Fruit fly (Drosophila melanogaster) whole organism, embryonic: ENCODE results near the gene dao.

ENCODE experiments used
- Bteb2 ChIP-seq: fragments of 200-800 bp; sonication (Bioruptor generic); optimal IDR thresholded peaks from 2 replicates; lab custom pipeline; 2016; ENCODE audit warnings: missing biosample characterization, missing genetic modification characterization
- C15 ChIP-seq: fragments of 200-800 bp; sonication (Bioruptor generic); IDR thresholded peaks from 3 replicates; pipeline ENCODE4 v1.3.6; 2022; ENCODE audit warnings: missing biosample characterization, missing genetic modification characterization
- CG10267 ChIP-seq: fragments of 200-800 bp; sonication (Bioruptor generic); optimal IDR thresholded peaks from 2 replicates; lab custom pipeline; 2018; ENCODE audit warnings: missing biosample characterization, mild to moderate bottlenecking, missing genetic modification characterization, moderate library complexity
- CG12744 ChIP-seq: fragments of 200-800 bp; sonication (Bioruptor generic); optimal IDR thresholded peaks from 2 replicates; lab custom pipeline; 2016; ENCODE audit warnings: missing biosample characterization, missing genetic modification characterization
- CG13424 ChIP-seq: fragments of 200-800 bp; sonication (Bioruptor generic); optimal IDR thresholded peaks from 2 replicates; lab custom pipeline; 2019; ENCODE audit warnings: missing biosample characterization, mild to moderate bottlenecking, missing genetic modification characterization, moderate library complexity
- CG16813 ChIP-seq: fragments of 200-800 bp; sonication (Bioruptor generic); IDR thresholded peaks from 3 replicates; pipeline ENCODE4 v1.3.6; 2022; ENCODE audit warnings: missing biosample characterization, missing genetic modification characterization; ENCODE audit not compliant: partially characterized antibody
- CG17328 ChIP-seq: fragments of 200-800 bp; sonication (Bioruptor generic); IDR thresholded peaks from 2 replicates; pipeline ENCODE4 v1.3.6; 2022; ENCODE audit warnings: missing biosample characterization, missing genetic modification characterization
- CG17385 ChIP-seq: fragments of 200-800 bp; sonication (Bioruptor generic); optimal IDR thresholded peaks from 3 replicates; lab custom pipeline; 2018; ENCODE audit warnings: missing biosample characterization, mild to moderate bottlenecking, missing genetic modification characterization
- CG17829 ChIP-seq: fragments of 200-800 bp; optimal IDR thresholded peaks from 2 replicates; lab custom pipeline; 2019; ENCODE audit warnings: missing biosample characterization, mild to moderate bottlenecking, missing genetic modification characterization, moderate library complexity
- CG17912 ChIP-seq: fragments of 200-800 bp; sonication (Bioruptor generic); optimal IDR thresholded peaks from 2 replicates; lab custom pipeline; 2018; ENCODE audit warnings: missing biosample characterization, mild to moderate bottlenecking, missing genetic modification characterization
- CG31224 ChIP-seq: fragments of 200-800 bp; sonication (Bioruptor generic); IDR thresholded peaks from 2 replicates; pipeline ENCODE4 v1.3.6; 2022; ENCODE audit warnings: missing biosample characterization, missing genetic modification characterization
- CG34376 ChIP-seq: fragments of 200-800 bp; sonication (Bioruptor generic); optimal IDR thresholded peaks from 2 replicates; lab custom pipeline; 2018; ENCODE audit warnings: missing biosample characterization, mild to moderate bottlenecking, missing genetic modification characterization
- CG34422 ChIP-seq: fragments of 200-800 bp; sonication (Bioruptor generic); IDR thresholded peaks from 3 replicates; pipeline ENCODE4 v1.3.6; 2022; ENCODE audit warnings: missing biosample characterization, missing genetic modification characterization
- CG4617 ChIP-seq: fragments of 200-800 bp; sonication (Bioruptor generic); optimal IDR thresholded peaks from 3 replicates; lab custom pipeline; 2016; ENCODE audit warnings: missing biosample characterization, missing genetic modification characterization, borderline replicate concordance
- CG6175 ChIP-seq: fragments of 200-800 bp; sonication (Bioruptor generic); IDR thresholded peaks from 3 replicates; pipeline ENCODE4 v1.3.6; 2022; ENCODE audit warnings: missing biosample characterization, missing genetic modification characterization
- CG8388 ChIP-seq: fragments of 200-800 bp; sonication (Bioruptor generic); optimal IDR thresholded peaks from 2 replicates; lab custom pipeline; 2019; ENCODE audit warnings: missing biosample characterization, mild to moderate bottlenecking, missing genetic modification characterization, moderate library complexity
- Camta ChIP-seq: fragments of 200-800 bp; sonication (Bioruptor generic); optimal IDR thresholded peaks from 2 replicates; lab custom pipeline; 2016; ENCODE audit warnings: missing biosample characterization, missing genetic modification characterization
- Deaf1 ChIP-seq: fragments of 200-800 bp; optimal IDR thresholded peaks from 3 replicates; lab custom pipeline; 2019; ENCODE audit warnings: missing biosample characterization, mild to moderate bottlenecking, missing genetic modification characterization, moderate library complexity
- Fer3 ChIP-seq: fragments of 200-800 bp; sonication (Bioruptor generic); optimal IDR thresholded peaks from 2 replicates; lab custom pipeline; 2018; ENCODE audit warnings: missing biosample characterization, mild to moderate bottlenecking, missing genetic modification characterization, moderate library complexity
- GATAe ChIP-seq: fragments of 200-800 bp; sonication (Bioruptor generic); conservative IDR thresholded peaks from 2 replicates; pipeline ENCODE4 v1.3.6; 2022; ENCODE audit warnings: missing biosample characterization, missing genetic modification characterization
- Gsc ChIP-seq: fragments of 200-800 bp; sonication (Bioruptor generic); IDR thresholded peaks from 2 replicates; pipeline ENCODE4 v1.3.6; 2022; ENCODE audit warnings: missing biosample characterization, missing genetic modification characterization
- HLH4C ChIP-seq: fragments of 200-800 bp; sonication (Bioruptor generic); IDR thresholded peaks from 3 replicates; pipeline ENCODE4 v1.3.6; 2022; ENCODE audit warnings: missing biosample characterization, missing genetic modification characterization; ENCODE audit not compliant: partially characterized antibody
- Myb ChIP-seq: fragments of 200-800 bp; sonication (Bioruptor generic); optimal IDR thresholded peaks from 2 replicates; lab custom pipeline; 2016; ENCODE audit warnings: missing biosample characterization, missing genetic modification characterization
- Sry-β ChIP-seq: fragments of 200-800 bp; sonication (Bioruptor generic); optimal IDR thresholded peaks from 2 replicates; lab custom pipeline; 2018; ENCODE audit warnings: missing biosample characterization, mild to moderate bottlenecking, missing genetic modification characterization, moderate library complexity
- Vsx1 ChIP-seq: fragments of 200-800 bp; sonication (Bioruptor generic); optimal IDR thresholded peaks from 2 replicates; lab custom pipeline; 2017; ENCODE audit warnings: missing biosample characterization, mild to moderate bottlenecking, missing genetic modification characterization, missing genetic modification reagents
- bsh ChIP-seq, 2 experiments: fragments of 200-800 bp; sonication (Bioruptor generic); optimal IDR thresholded peaks; 2 replicates each; lab custom pipeline; 2017 to 2018; ENCODE audit warnings: mild to moderate bottlenecking in 2 of 2, missing biosample characterization in 2 of 2, missing genetic modification characterization in 2 of 2, moderate library complexity in 1 of 2
- btn ChIP-seq: fragments of 200-800 bp; sonication (Bioruptor generic); optimal IDR thresholded peaks from 2 replicates; lab custom pipeline; 2016; ENCODE audit warnings: missing biosample characterization, missing genetic modification characterization
- cg ChIP-seq: fragments of 200-800 bp; sonication (Bioruptor generic); optimal IDR thresholded peaks from 3 replicates; lab custom pipeline; 2019; ENCODE audit warnings: missing biosample characterization, mild to moderate bottlenecking, missing genetic modification characterization, moderate library complexity
- ci ChIP-seq: fragments of 200-800 bp; sonication (Bioruptor generic); IDR thresholded peaks from 3 replicates; pipeline ENCODE4 v1.3.6; 2022; ENCODE audit warnings: missing biosample characterization, missing genetic modification characterization
- da ChIP-seq: fragments of 200-800 bp; sonication (Bioruptor generic); optimal IDR thresholded peaks from 2 replicates; lab custom pipeline; 2016; ENCODE audit warnings: missing biosample characterization, missing genetic modification characterization
- en ChIP-seq: fragments of 200-800 bp; sonication (Bioruptor generic); optimal IDR thresholded peaks from 2 replicates; lab custom pipeline; 2016; ENCODE audit warnings: missing biosample characterization, missing genetic modification characterization
- exex ChIP-seq: fragments of 200-800 bp; sonication (Bioruptor generic); optimal IDR thresholded peaks from 4 replicates; lab custom pipeline; 2018; ENCODE audit warnings: missing biosample characterization, mild to moderate bottlenecking, missing genetic modification characterization, moderate library complexity
- fru ChIP-seq: fragments of >200 bp; optimal IDR thresholded peaks from 2 replicates; lab custom pipeline; 2017
- her ChIP-seq: fragments of 200-800 bp; sonication (Bioruptor generic); optimal IDR thresholded peaks from 2 replicates; lab custom pipeline; 2016; ENCODE audit warnings: missing biosample characterization, missing genetic modification characterization
- kni ChIP-seq: fragments of 200-800 bp; sonication (Bioruptor generic); optimal IDR thresholded peaks from 3 replicates; lab custom pipeline; 2017; ENCODE audit warnings: mild to moderate bottlenecking, missing biosample characterization, missing genetic modification reagents, missing genetic modification characterization
- otp ChIP-seq: fragments of 200-800 bp; sonication (Bioruptor generic); IDR thresholded peaks from 3 replicates; pipeline ENCODE4, ENCODE4 v1.3.6; 2022; ENCODE audit warnings: missing biosample characterization, missing genetic modification characterization
- pan ChIP-seq, 4 experiments: fragments of >200 bp in 3 of 4; fragments of 200-800 bp in 1 of 4; sonication (Bioruptor generic) in 1 of 4; optimal IDR thresholded peaks in 3 of 4; IDR thresholded peaks in 1 of 4; 2 replicates each; pipeline versions ENCODE4 v1.3.6 to Lab custom; 2017 to 2022; ENCODE audit warnings: missing biosample characterization in 2 of 4, missing genetic modification characterization in 2 of 4, mixed read lengths in 1 of 4
- pb ChIP-seq: fragments of 200-800 bp; sonication (Bioruptor generic); optimal IDR thresholded peaks from 3 replicates; lab custom pipeline; 2016; ENCODE audit warnings: missing biosample characterization, missing genetic modification characterization
- phol ChIP-seq: fragments of 200-800 bp; sonication (Bioruptor generic); optimal IDR thresholded peaks from 3 replicates; lab custom pipeline; 2018; ENCODE audit warnings: missing biosample characterization, mild to moderate bottlenecking, missing genetic modification characterization, moderate library complexity
- ro ChIP-seq: fragments of 200-800 bp; sonication (Bioruptor generic); IDR thresholded peaks from 2 replicates; pipeline ENCODE4 v1.3.6; 2022; ENCODE audit warnings: missing biosample characterization, missing genetic modification characterization
- schlank ChIP-seq: fragments of 200-800 bp; sonication (Bioruptor generic); optimal IDR thresholded peaks from 2 replicates; lab custom pipeline; 2018; ENCODE audit warnings: missing biosample characterization, mild to moderate bottlenecking, missing genetic modification characterization
- scrt ChIP-seq: fragments of 200-800 bp; sonication (Bioruptor generic); optimal IDR thresholded peaks from 2 replicates; lab custom pipeline; 2018; ENCODE audit warnings: missing biosample characterization, mild to moderate bottlenecking, missing genetic modification characterization, moderate library complexity
- sima ChIP-seq: fragments of 200-800 bp; sonication (Bioruptor generic); optimal IDR thresholded peaks from 2 replicates; lab custom pipeline; 2016; ENCODE audit warnings: missing biosample characterization, missing genetic modification characterization
- sqz ChIP-seq: fragments of 200-800 bp; sonication (Bioruptor generic); optimal IDR thresholded peaks from 3 replicates; lab custom pipeline; 2018; ENCODE audit warnings: missing biosample characterization, mild to moderate bottlenecking, missing genetic modification characterization
- tio ChIP-seq: fragments of 200-800 bp; sonication (Bioruptor generic); optimal IDR thresholded peaks from 2 replicates; lab custom pipeline; 2017; ENCODE audit warnings: missing biosample characterization, missing genetic modification characterization, inconsistent platforms
- trem ChIP-seq: fragments of 200-800 bp; optimal IDR thresholded peaks from 3 replicates; lab custom pipeline; 2019; ENCODE audit warnings: missing biosample characterization, mild to moderate bottlenecking, missing genetic modification characterization, moderate library complexity
- usp ChIP-seq: fragments of >200 bp; optimal IDR thresholded peaks from 2 replicates; lab custom pipeline; 2017; ENCODE audit warnings: missing biosample characterization, missing genetic modification characterization
- vfl ChIP-seq: fragments of 200-800 bp; sonication (Bioruptor generic); optimal IDR thresholded peaks from 2 replicates; lab custom pipeline; 2016; ENCODE audit warnings: missing biosample characterization, missing genetic modification characterization
- zen ChIP-seq: fragments of 200-800 bp; sonication (Bioruptor generic); optimal IDR thresholded peaks from 3 replicates; lab custom pipeline; 2018; ENCODE audit warnings: missing biosample characterization, mild to moderate bottlenecking, missing genetic modification characterization, moderate library complexity
- zfh1 ChIP-seq: fragments of 200-800 bp; sonication (Bioruptor generic); IDR thresholded peaks from 3 replicates; pipeline ENCODE4 v1.3.6; 2022; ENCODE audit warnings: missing biosample characterization, missing genetic modification characterization

Gene dao

dm6 chr2L:15254229-15254861, 5.7 kb downstream of the dao start (continued):
- TF ChIP-seq CG17912 (GFP tag; lab: Kevin White, UChicago) (no peak), Vsx1 (GFP tag; lab: Kevin White, UChicago) (no peak), schlank (peak; percentile 23), sima (GFP tag; lab: Kevin White, UChicago) (no peak), Gsc (GFP tag; lab: Robert Waterston, UW) (no peak), scrt (GFP tag; lab: Kevin White, UChicago) (peak; percentile 23), en (GFP tag; lab: Kevin White, UChicago) (no peak), CG16813 (no peak), vfl (GFP tag; lab: Kevin White, UChicago) (no peak), CG13424 (tag; lab: Kevin White, UChicago) (peak; percentile 45), usp (GFP tag; lab: Kevin White, UChicago) (no peak), CG17829 (tag; lab: Kevin White, UChicago) (peak; percentile 53), sqz (GFP tag; lab: Kevin White, UChicago) (no peak), exex (tag; lab: Kevin White, UChicago) (peak; percentile 48), CG31224 (GFP tag; lab: Robert Waterston, UW) (peak; percentile 29; the same call in 1 of the 2 replicates), CG17328 (no peak), CG12744 (GFP tag; lab: Kevin White, UChicago) (no peak), otp (GFP tag; lab: Robert Waterston, UW) (no peak), Bteb2 (GFP tag; lab: Kevin White, UChicago) (peak; percentile 28), bsh (GFP tag; optimal IDR thresholded peaks at IDR 0.05; lab: Kevin White, UChicago) (peak in 1 of 2 experiments; percentile 59), da (GFP tag; lab: Kevin White, UChicago) (no peak), kni (GFP tag; lab: Kevin White, UChicago) (no peak), C15 (GFP tag; lab: Robert Waterston, UW) (no peak), Fer3 (tag; lab: Kevin White, UChicago) (peak; percentile 43), phol (tag; lab: Kevin White, UChicago) (peak; percentile 55), ci (GFP tag; lab: Robert Waterston, UW) (peak; percentile 77), Camta (peak; percentile 14), GATAe (GFP tag; lab: Robert Waterston, UW) (peak; percentile 91), CG34422 (GFP tag; lab: Robert Waterston, UW) (no peak), zen (tag; lab: Kevin White, UChicago) (peak; percentile 19), CG10267 (no peak), Sry-β (GFP tag; lab: Kevin White, UChicago) (no peak), pb (peak; percentile 4), trem (tag; lab: Kevin White, UChicago) (peak; percentile 5), cg (GFP tag; lab: Kevin White, UChicago) (peak; percentile 61), btn (GFP tag; lab: Kevin White, UChicago) (no peak), CG34376 (GFP tag; lab: Kevin White, UChicago) (peak; percentile 17), fru (lab: Kevin White, UChicago) (no peak), Myb (GFP tag; lab: Kevin White, UChicago) (peak; percentile 52), HLH4C (GFP tag; lab: Robert Waterston, UW) (no peak), ro (GFP tag; lab: Robert Waterston, UW) (no peak), zfh1 (GFP tag; lab: Robert Waterston, UW) (peak; percentile 47; the same call in 1 of the 3 replicates), her (GFP tag; lab: Kevin White, UChicago) (peak; percentile 2), pan (optimal IDR thresholded peaks at IDR 0.05; lab: Kevin White, UChicago) (no peak), pan (GFP tag; optimal IDR thresholded peaks at IDR 0.05 in 1 of 2, IDR thresholded peaks at IDR 0.05 in 1 of 2) (peak in 1 of 2 experiments; percentile 64), CG8388 (GFP tag; lab: Kevin White, UChicago) (peak; percentile 32), Deaf1 (tag; lab: Kevin White, UChicago) (no peak), CG6175 (GFP tag; lab: Robert Waterston, UW) (no peak), CG4617 (GFP tag; lab: Kevin White, UChicago) (no peak), tio (peak; percentile 35), CG17385 (GFP tag; lab: Kevin White, UChicago) (peak; percentile 63)
